Fruit fly (Drosophila melanogaster) whole organism, pupa: ENCODE measurements around the gene CG17108.

ENCODE experiments used
- CG10348 ChIP-seq: fragments of 200-800 bp; sonication (Bioruptor generic); IDR thresholded peaks from 2 replicates; pipeline ENCODE4 v1.3.6; 2022; ENCODE audit warnings: missing biosample characterization, missing genetic modification characterization
- CG12605 ChIP-seq: fragments of 200-800 bp; sonication (Bioruptor generic); IDR thresholded peaks from 2 replicates; pipeline ENCODE4 v1.3.6; 2022; ENCODE audit warnings: missing biosample characterization, missing genetic modification characterization
- CG13204 ChIP-seq: fragments of 200-800 bp; sonication (Bioruptor generic); optimal IDR thresholded peaks from 2 replicates; lab custom pipeline; 2018; ENCODE audit warnings: missing biosample characterization, mild to moderate bottlenecking, missing genetic modification characterization, moderate library complexity
- CG14655 ChIP-seq: fragments of 200-800 bp; sonication (Bioruptor generic); optimal IDR thresholded peaks from 3 replicates; lab custom pipeline; 2017; ENCODE audit warnings: mild to moderate bottlenecking, missing biosample characterization, missing genetic modification reagents, missing genetic modification characterization
- CG15710 ChIP-seq: fragments of 200-800 bp; sonication (Bioruptor generic); optimal IDR thresholded peaks from 2 replicates; lab custom pipeline; 2018; ENCODE audit warnings: missing biosample characterization, mild to moderate bottlenecking, missing genetic modification characterization, moderate library complexity
- CG17806 ChIP-seq: fragments of 200-800 bp; sonication (Bioruptor generic); optimal IDR thresholded peaks from 2 replicates; lab custom pipeline; 2018; ENCODE audit warnings: missing biosample characterization, mild to moderate bottlenecking, missing genetic modification characterization, moderate library complexity
- CG32121 ChIP-seq: fragments of 200-800 bp; sonication (Bioruptor generic); IDR thresholded peaks from 2 replicates; pipeline ENCODE4 v1.3.6; 2022; ENCODE audit warnings: missing biosample characterization, missing genetic modification characterization
- CG34367 ChIP-seq: fragments of 200-800 bp; sonication (Bioruptor generic); optimal IDR thresholded peaks from 2 replicates; lab custom pipeline; 2018; ENCODE audit warnings: missing biosample characterization, mild to moderate bottlenecking, missing genetic modification characterization
- CG4496 ChIP-seq: fragments of 200-800 bp; sonication (Bioruptor generic); IDR thresholded peaks from 3 replicates; pipeline ENCODE4 v1.3.6; 2022; ENCODE audit warnings: missing biosample characterization, missing genetic modification characterization
- CG8159 ChIP-seq: fragments of 200-800 bp; sonication (Bioruptor generic); optimal IDR thresholded peaks from 3 replicates; lab custom pipeline; 2018; ENCODE audit warnings: missing biosample characterization, mild to moderate bottlenecking, missing genetic modification characterization, moderate library complexity
- CG8301 ChIP-seq: fragments of 200-800 bp; sonication (Bioruptor generic); optimal IDR thresholded peaks from 2 replicates; lab custom pipeline; 2018; ENCODE audit warnings: missing biosample characterization, mild to moderate bottlenecking, missing genetic modification characterization
- CG9948 ChIP-seq: fragments of 200-800 bp; sonication (Bioruptor generic); optimal IDR thresholded peaks from 2 replicates; lab custom pipeline; 2018; ENCODE audit warnings: missing biosample characterization, mild to moderate bottlenecking, missing genetic modification characterization, moderate library complexity
- D1 ChIP-seq: fragments of 200-800 bp; sonication (Bioruptor generic); optimal IDR thresholded peaks from 2 replicates; lab custom pipeline; 2018; ENCODE audit warnings: missing biosample characterization, mild to moderate bottlenecking, missing genetic modification characterization, moderate library complexity
- EcR ChIP-seq: fragments of 200-800 bp; sonication (Bioruptor generic); optimal IDR thresholded peaks from 3 replicates; lab custom pipeline; 2019; ENCODE audit warnings: missing biosample characterization, missing genetic modification characterization, mild to moderate bottlenecking, moderate library complexity, missing genetic modification reagents
- Ets98B ChIP-seq: fragments of 200-800 bp; sonication (Bioruptor generic); IDR thresholded peaks from 2 replicates; pipeline ENCODE4 v1.3.6; 2022; ENCODE audit warnings: missing biosample characterization, missing genetic modification characterization
- Pif1A ChIP-seq: fragments of 200-800 bp; sonication (Bioruptor generic); optimal IDR thresholded peaks from 3 replicates; lab custom pipeline; 2016; ENCODE audit warnings: missing biosample characterization, missing genetic modification characterization
- Pif1B ChIP-seq: fragments of 200-800 bp; sonication (Bioruptor generic); optimal IDR thresholded peaks from 3 replicates; lab custom pipeline; 2016; ENCODE audit warnings: missing biosample characterization, missing genetic modification characterization
- Snoo ChIP-seq: fragments of 200-800 bp; sonication (Bioruptor generic); optimal IDR thresholded peaks from 3 replicates; lab custom pipeline; 2017; ENCODE audit warnings: missing biosample characterization, mild to moderate bottlenecking, missing genetic modification characterization, inconsistent platforms
- fd96Ca ChIP-seq: fragments of 200-800 bp; sonication (Bioruptor generic); IDR thresholded peaks from 3 replicates; pipeline ENCODE4 v1.3.6; 2022; ENCODE audit warnings: missing biosample characterization, missing genetic modification characterization
- gl ChIP-seq: fragments of 200-800 bp; sonication (Bioruptor generic); optimal IDR thresholded peaks from 2 replicates; lab custom pipeline; 2018; ENCODE audit warnings: missing biosample characterization, mild to moderate bottlenecking, missing genetic modification characterization
- rn ChIP-seq: fragments of 200-800 bp; sonication (Bioruptor generic); IDR thresholded peaks from 2 replicates; pipeline ENCODE4 v1.3.6; 2022; ENCODE audit warnings: missing biosample characterization, missing genetic modification characterization

The CG17108 gene

dm6 chr2L:10671530-10671929 lies 22.4 kb downstream of the CG17108 start:
- TF ChIP-seq D1 (tag; lab: Kevin White, UChicago): peak; percentile 49
- TF ChIP-seq Pif1A: no peak

- TF ChIP-seq Ets98B (GFP tag; lab: Robert Waterston, UW) (peak; percentile 90), CG9948 (tag; lab: Kevin White, UChicago) (peak; percentile 68), CG10348 (GFP tag; lab: Robert Waterston, UW) (no peak), CG12605 (GFP tag; lab: Robert Waterston, UW) (peak; percentile 82), Snoo (tag; lab: Kevin White, UChicago) (peak; percentile 37), CG32121 (GFP tag; lab: Robert Waterston, UW) (peak; percentile 86), CG4496 (GFP tag; lab: Robert Waterston, UW) (peak; percentile 86; the same call in 2 of the 3 replicates), CG8301 (tag; lab: Kevin White, UChicago) (peak; percentile 75), rn (peak; percentile 64), CG13204 (no peak), CG8159 (tag; lab: Kevin White, UChicago) (peak; percentile 69), EcR (GFP tag; lab: Kevin White, UChicago) (no peak), CG14655 (peak; percentile 75), CG34367 (tag; lab: Kevin White, UChicago) (peak; percentile 62), fd96Ca (peak; percentile 82; the same call in 2 of the 3 replicates), CG17806 (tag; lab: Kevin White, UChicago) (peak; percentile 73), CG15710 (tag; lab: Kevin White, UChicago) (peak; percentile 68), Pif1A (peak; percentile 80), D1 (tag; lab: Kevin White, UChicago) (no peak), Pif1B (GFP tag; lab: Kevin White, UChicago) (peak; percentile 75), gl (tag; lab: Kevin White, UChicago) (peak; percentile 25)
Measured at dm6 chr2L:10665603-10666002, 28.3 kb downstream of the CG17108 start.

- TF ChIP-seq Pif1A (no peak), D1 (tag; lab: Kevin White, UChicago) (peak; percentile 73), CG13204 (no peak), CG34367 (tag; lab: Kevin White, UChicago) (peak; percentile 65), gl (tag; lab: Kevin White, UChicago) (no peak), CG32121 (GFP tag; lab: Robert Waterston, UW) (peak; percentile 89), CG12605 (GFP tag; lab: Robert Waterston, UW) (peak; percentile 83), fd96Ca (no peak), CG15710 (tag; lab: Kevin White, UChicago) (peak; percentile 55), rn (peak; percentile 70), Ets98B (GFP tag; lab: Robert Waterston, UW) (peak; percentile 75), CG14655 (peak; percentile 90), CG10348 (GFP tag; lab: Robert Waterston, UW) (peak; percentile 52; the same call in 1 of the 2 replicates), CG4496 (GFP tag; lab: Robert Waterston, UW) (peak; percentile 82), Pif1B (GFP tag; lab: Kevin White, UChicago) (peak; percentile 33), CG17806 (tag; lab: Kevin White, UChicago) (peak; percentile 77), CG9948 (tag; lab: Kevin White, UChicago) (peak; percentile 85), CG8301 (tag; lab: Kevin White, UChicago) (peak; percentile 90), EcR (GFP tag; lab: Kevin White, UChicago) (no peak), CG8159 (tag; lab: Kevin White, UChicago) (peak; percentile 76), Snoo (tag; lab: Kevin White, UChicago) (no peak)
Measured at dm6 chr2L:10661490-10662240, 32.2 kb downstream of the CG17108 start, which contains the start of gene CG31871. TSS of gene CG31871 (plus strand) at chr2L:10662081.

- TF ChIP-seq Ets98B (GFP tag; lab: Robert Waterston, UW) (no peak), gl (tag; lab: Kevin White, UChicago) (no peak), CG14655 (no peak), CG13204 (no peak), EcR (GFP tag; lab: Kevin White, UChicago) (no peak), D1 (tag; lab: Kevin White, UChicago) (no peak), CG34367 (tag; lab: Kevin White, UChicago) (no peak), CG4496 (GFP tag; lab: Robert Waterston, UW) (no peak), Pif1A (no peak), Snoo (tag; lab: Kevin White, UChicago) (no peak), CG8159 (tag; lab: Kevin White, UChicago) (no peak), Pif1B (GFP tag; lab: Kevin White, UChicago) (no peak)
Measured at dm6 chr2L:10657981-10658380, 35.9 kb downstream of the CG17108 start, which contains the start of gene CG45690. TSS of gene CG45690 (plus strand) at chr2L:10658281.

dm6 chr2L:10654520-10654919 lies 39.4 kb downstream of the CG17108 start:
- TF ChIP-seq CG4496 (GFP tag; lab: Robert Waterston, UW): no peak
- TF ChIP-seq CG14655: no peak
- no peak for TF ChIP-seq CG12605 (GFP tag; lab: Robert Waterston, UW)
- no peak for TF ChIP-seq CG10348 (GFP tag; lab: Robert Waterston, UW)
- no peak for TF ChIP-seq CG17806 (tag; lab: Kevin White, UChicago)
- TF ChIP-seq CG9948 (tag; lab: Kevin White, UChicago): no peak
- TF ChIP-seq Pif1B (GFP tag; lab: Kevin White, UChicago): no peak
- TF ChIP-seq gl (tag; lab: Kevin White, UChicago): no peak
